Worm (Caenorhabditis elegans) whole organism, L3 larva: Measurements from ENCODE around the gene T04A8.13.

Source experiments
- ama-1 ChIP-seq: fragments of 150-350 bp; optimal IDR thresholded peaks from 2 replicates; lab custom pipeline; 2018
- nhr-11 ChIP-seq: fragments of 150-350 bp; optimal IDR thresholded peaks from 2 replicates; lab custom pipeline; 2014; ENCODE audit warnings: missing biosample characterization, missing genetic modification characterization
- pha-4 ChIP-seq: fragments of 150-350 bp; optimal IDR thresholded peaks from 2 replicates; lab custom pipeline; 2014; ENCODE audit warnings: missing biosample characterization, missing genetic modification reagents, missing genetic modification characterization
- zag-1 ChIP-seq: fragments of 150-350 bp; optimal IDR thresholded peaks from 2 replicates; lab custom pipeline; 2014; ENCODE audit warnings: missing biosample characterization, missing genetic modification characterization

DNA sequence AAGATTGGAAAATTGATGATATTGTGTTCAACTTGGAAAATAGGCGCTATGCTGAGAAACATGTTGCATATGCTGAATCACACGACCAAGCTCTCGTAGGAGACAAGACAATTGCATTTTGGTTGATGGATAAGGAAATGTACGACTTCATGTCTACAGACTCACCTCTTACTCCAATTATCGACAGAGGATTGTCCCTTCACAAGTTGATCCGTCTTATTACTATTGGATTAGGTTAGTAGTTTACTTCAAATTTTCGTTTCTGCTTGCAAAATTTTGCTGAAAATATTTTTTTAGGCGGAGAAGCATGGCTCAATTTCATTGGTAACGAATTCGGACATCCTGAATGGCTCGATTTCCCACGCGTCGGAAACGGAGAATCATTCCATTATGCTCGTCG, 9.9 kb upstream of the T04A8.13 start:
- no peak for TF ChIP-seq pha-4 (tag; lab: Kevin White, UChicago)
- TF ChIP-seq nhr-11 (tag; lab: Kevin White, UChicago) = no peak
- no peak for TF ChIP-seq ama-1 (lab: Kevin White, UChicago)
- TF ChIP-seq zag-1 = no peak
